Worm (Caenorhabditis elegans): ENCODE measurements around the gene ocr-2.
A peak's percentile ranks its signal among the peaks of the same experiment; 100 is the strongest.

Gene ocr-2

ce11 chrIV:8182566-8182965 is 37.3 kb downstream of the ocr-2 start:
- TF ChIP-seq sem-2 (GFP tag; optimal IDR thresholded peaks at IDR 0.05): no peak
- peak; percentile 15 for TF ChIP-seq hlh-1 (tag; optimal IDR thresholded peaks at IDR 0.05)
- TF ChIP-seq ceh-83 (GFP tag; optimal IDR thresholded peaks at IDR 0.05): no peak
- TF ChIP-seq mep-1 (tag; optimal IDR thresholded peaks at IDR 0.05): no peak
- peak; percentile 61 for TF ChIP-seq cnd-1 (tag; optimal IDR thresholded peaks at IDR 0.05)
- no peak for TF ChIP-seq mls-2 (tag; optimal IDR thresholded peaks at IDR 0.05)
- TF ChIP-seq ces-1 (GFP tag; optimal IDR thresholded peaks at IDR 0.05): peak; percentile 80
- no peak for TF ChIP-seq tbx-8 (GFP tag; optimal IDR thresholded peaks at IDR 0.05)
- no peak for TF ChIP-seq ceh-39 (tag; optimal IDR thresholded peaks at IDR 0.05)
- no peak for TF ChIP-seq blmp-1 (tag; optimal IDR thresholded peaks at IDR 0.05)
- no peak for TF ChIP-seq ham-2 (GFP tag; optimal IDR thresholded peaks at IDR 0.05)
- TF ChIP-seq unc-39 (tag; optimal IDR thresholded peaks at IDR 0.05): no peak
- peak; percentile 13 for TF ChIP-seq pha-4 (tag; optimal IDR thresholded peaks at IDR 0.05)
- peak; percentile 12 for TF ChIP-seq ztf-11 (tag; optimal IDR thresholded peaks at IDR 0.05)
- TF ChIP-seq lin-32 (GFP tag; optimal IDR thresholded peaks at IDR 0.05): no peak
- TF ChIP-seq nhr-2 (tag; optimal IDR thresholded peaks at IDR 0.05): peak; percentile 55
- no peak for TF ChIP-seq unc-120 (tag; optimal IDR thresholded peaks at IDR 0.05; ENCODE audit: poor library complexity, severe bottlenecking)
- TF ChIP-seq elt-1 (tag; optimal IDR thresholded peaks at IDR 0.05; ENCODE audit: borderline replicate concordance, insufficient read depth): no peak

DNA sequence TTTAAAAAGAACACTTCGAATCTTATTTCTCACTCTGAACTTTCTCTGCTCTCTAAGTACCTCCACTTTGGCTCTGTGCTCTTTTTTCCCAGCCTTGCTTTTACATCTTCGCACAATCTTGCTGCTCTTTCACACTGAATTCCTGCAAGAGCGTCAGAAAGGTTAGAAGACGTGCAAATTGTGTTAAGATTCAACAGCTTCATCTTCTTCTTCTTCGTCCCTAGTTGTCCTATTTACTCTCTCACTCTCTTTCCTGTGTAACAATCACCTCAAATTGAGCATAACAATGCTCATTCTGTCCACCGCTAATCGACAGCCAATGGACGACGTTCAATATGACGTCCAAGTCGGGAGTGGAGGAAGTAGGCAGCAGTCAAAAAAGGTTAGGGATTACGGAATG is 38.5 kb downstream of the ocr-2 start:
- TF ChIP-seq tbx-8 (GFP tag; optimal IDR thresholded peaks at IDR 0.05) (no peak), hlh-1 (tag; optimal IDR thresholded peaks at IDR 0.05) (no peak), zip-8 (tag; optimal IDR thresholded peaks at IDR 0.05) (no peak), ces-1 (GFP tag; optimal IDR thresholded peaks at IDR 0.05) (peak; percentile 87), nhr-76 (tag; optimal IDR thresholded peaks at IDR 0.05) (no peak)

- TF ChIP-seq ceh-83 (GFP tag; optimal IDR thresholded peaks at IDR 0.05) (no peak), ces-1 (GFP tag; optimal IDR thresholded peaks at IDR 0.05) (peak; percentile 69)
Measured at ce11 chrIV:8175686-8176532, 44.0 kb downstream of the ocr-2 start, which contains the start of gene pct-1. Gene pct-1, plus strand, starts transcription at chrIV:8176482.

ce11 chrIV:8174792-8175191 is 45.1 kb downstream of the ocr-2 start:
- TF ChIP-seq ces-1 (GFP tag; optimal IDR thresholded peaks at IDR 0.05) (no peak), mab-5 (tag; optimal IDR thresholded peaks at IDR 0.05) (no peak), lin-32 (GFP tag; optimal IDR thresholded peaks at IDR 0.05) (no peak), nhr-12 (tag; optimal IDR thresholded peaks at IDR 0.05) (no peak), unc-120 (tag; optimal IDR thresholded peaks at IDR 0.05; ENCODE audit: poor library complexity, severe bottlenecking) (no peak), snpc-4 (tag; optimal IDR thresholded peaks at IDR 0.05) (no peak), sem-2 (GFP tag; optimal IDR thresholded peaks at IDR 0.05) (no peak), nhr-76 (tag; optimal IDR thresholded peaks at IDR 0.05) (no peak), hlh-1 (tag; optimal IDR thresholded peaks at IDR 0.05) (no peak), drap-1 (GFP tag; optimal IDR thresholded peaks at IDR 0.05) (no peak), pha-4 (tag; optimal IDR thresholded peaks at IDR 0.05) (no peak), cnd-1 (tag; optimal IDR thresholded peaks at IDR 0.05) (no peak), nhr-28 (tag; optimal IDR thresholded peaks at IDR 0.05) (no peak), bed-3 (GFP tag; optimal IDR thresholded peaks at IDR 0.05) (no peak), lin-13 (tag; optimal IDR thresholded peaks at IDR 0.05) (no peak), unc-39 (tag; optimal IDR thresholded peaks at IDR 0.05) (no peak), ceh-43 (GFP tag; optimal IDR thresholded peaks at IDR 0.05) (no peak)

DNA sequence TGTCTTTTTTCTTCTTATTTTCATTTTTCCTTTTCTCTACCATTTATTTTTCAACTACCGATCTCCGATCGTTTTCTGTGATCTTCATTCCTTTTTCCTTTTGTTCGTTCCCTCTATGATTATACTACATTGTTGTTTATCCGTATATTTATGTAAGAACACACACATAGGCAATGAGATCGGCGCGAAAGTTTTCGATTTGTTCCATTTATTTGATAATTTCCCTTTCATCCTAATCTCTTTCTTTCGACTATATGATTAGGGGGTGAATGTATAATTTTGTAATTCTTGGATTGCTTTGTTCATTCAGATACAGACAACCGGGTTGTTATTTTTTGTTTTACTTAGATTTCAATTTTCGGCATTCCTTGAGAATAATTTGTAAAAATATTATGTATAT is 46.3 kb downstream of the ocr-2 start:
- TF ChIP-seq blmp-1 (tag; optimal IDR thresholded peaks at IDR 0.05): peak; percentile 83
- no peak for TF ChIP-seq cnd-1 (tag; optimal IDR thresholded peaks at IDR 0.05)

- TF ChIP-seq mls-2 (tag; optimal IDR thresholded peaks at IDR 0.05) (no peak), nhr-28 (tag; optimal IDR thresholded peaks at IDR 0.05) (no peak), unc-39 (tag; optimal IDR thresholded peaks at IDR 0.05) (no peak), ceh-43 (GFP tag; optimal IDR thresholded peaks at IDR 0.05) (no peak), lin-32 (GFP tag; optimal IDR thresholded peaks at IDR 0.05) (no peak), mep-1 (tag; optimal IDR thresholded peaks at IDR 0.05) (no peak), mab-5 (tag; optimal IDR thresholded peaks at IDR 0.05) (no peak)
Measured at ce11 chrIV:8171376-8171775, 48.5 kb downstream of the ocr-2 start.
